Fruit fly (Drosophila melanogaster) whole organism, embryonic: ENCODE measurements around the gene CG5262.
A peak's percentile ranks its signal among the peaks of the same experiment; 100 is the strongest.

Experiments
- B-H2 ChIP-seq: fragments of 200-800 bp; sonication (Bioruptor generic); optimal IDR thresholded peaks from 2 replicates; lab custom pipeline; 2018; ENCODE audit warnings: missing biosample characterization, mild to moderate bottlenecking, missing genetic modification characterization
- Bdp1 ChIP-seq: fragments of 200-800 bp; sonication (Bioruptor generic); optimal IDR thresholded peaks from 3 replicates; lab custom pipeline; 2016; ENCODE audit warnings: missing biosample characterization, missing genetic modification characterization
- CG1024 ChIP-seq: fragments of 200-800 bp; sonication (Bioruptor generic); IDR thresholded peaks from 2 replicates; pipeline ENCODE4 v1.3.6; 2022; ENCODE audit warnings: missing biosample characterization, missing genetic modification characterization
- CG10267 ChIP-seq: fragments of 200-800 bp; sonication (Bioruptor generic); optimal IDR thresholded peaks from 2 replicates; lab custom pipeline; 2018; ENCODE audit warnings: missing biosample characterization, mild to moderate bottlenecking, missing genetic modification characterization, moderate library complexity
- CG10462 ChIP-seq: fragments of 200-800 bp; sonication (Bioruptor generic); optimal IDR thresholded peaks from 2 replicates; lab custom pipeline; 2016; ENCODE audit warnings: missing biosample characterization, missing genetic modification characterization
- CG10565 ChIP-seq: fragments of 200-800 bp; sonication (Bioruptor generic); optimal IDR thresholded peaks from 3 replicates; lab custom pipeline; 2016; ENCODE audit warnings: missing biosample characterization, mild to moderate bottlenecking, missing genetic modification characterization
- CG11085 ChIP-seq: fragments of 200-800 bp; sonication (Bioruptor generic); IDR thresholded peaks from 2 replicates; pipeline ENCODE4 v1.3.6; 2022; ENCODE audit warnings: missing biosample characterization, missing genetic modification characterization
- CG12659 ChIP-seq: fragments of 200-800 bp; sonication (Bioruptor generic); optimal IDR thresholded peaks from 3 replicates; lab custom pipeline; 2017; ENCODE audit warnings: mild to moderate bottlenecking, missing biosample characterization, missing genetic modification reagents, missing genetic modification characterization
- CG12769 ChIP-seq: fragments of 200-800 bp; sonication (Bioruptor generic); optimal IDR thresholded peaks from 2 replicates; lab custom pipeline; 2019; ENCODE audit warnings: missing biosample characterization, mild to moderate bottlenecking, missing genetic modification characterization, moderate library complexity
- CG13894 ChIP-seq: fragments of 200-800 bp; sonication (Bioruptor generic); optimal IDR thresholded peaks from 3 replicates; lab custom pipeline; 2018; ENCODE audit warnings: missing biosample characterization, mild to moderate bottlenecking, missing genetic modification characterization, moderate library complexity
- CG14014 ChIP-seq: fragments of 200-800 bp; sonication (Bioruptor generic); IDR thresholded peaks from 2 replicates; pipeline ENCODE4 v1.3.6; 2022; ENCODE audit warnings: missing biosample characterization, missing genetic modification characterization
- CG1603 ChIP-seq: fragments of 200-800 bp; sonication (Bioruptor generic); optimal IDR thresholded peaks from 2 replicates; lab custom pipeline; 2019; ENCODE audit warnings: missing biosample characterization, mild to moderate bottlenecking, missing genetic modification characterization, moderate library complexity
- CG1647 ChIP-seq: fragments of 200-800 bp; sonication (Bioruptor generic); optimal IDR thresholded peaks from 3 replicates; lab custom pipeline; 2016; ENCODE audit warnings: missing biosample characterization, missing genetic modification characterization
- CG17361 ChIP-seq: fragments of 200-800 bp; sonication (Bioruptor generic); IDR thresholded peaks from 3 replicates; pipeline ENCODE4 v1.3.6; 2022; ENCODE audit warnings: missing biosample characterization, missing genetic modification characterization
- CG18764 ChIP-seq: fragments of 200-800 bp; sonication (Bioruptor generic); optimal IDR thresholded peaks from 3 replicates; lab custom pipeline; 2016; ENCODE audit warnings: missing biosample characterization, missing genetic modification characterization
- CG2120 ChIP-seq: fragments of 200-800 bp; sonication (Bioruptor generic); optimal IDR thresholded peaks from 3 replicates; lab custom pipeline; 2016; ENCODE audit warnings: missing biosample characterization, missing genetic modification characterization
- CG2712 ChIP-seq: fragments of 200-800 bp; optimal IDR thresholded peaks from 3 replicates; lab custom pipeline; 2019; ENCODE audit warnings: missing biosample characterization, mild to moderate bottlenecking, missing genetic modification characterization, moderate library complexity
- CG31365 ChIP-seq: fragments of 200-800 bp; sonication (Bioruptor generic); optimal IDR thresholded peaks from 2 replicates; lab custom pipeline; 2018; ENCODE audit warnings: missing biosample characterization, mild to moderate bottlenecking, missing genetic modification characterization
- CG32772 ChIP-seq: fragments of 200-800 bp; sonication (Bioruptor generic); IDR thresholded peaks from 2 replicates; pipeline ENCODE4 v1.3.6; 2022; ENCODE audit warnings: missing biosample characterization, missing genetic modification characterization
- CG6654 ChIP-seq: fragments of 200-800 bp; sonication (Bioruptor generic); optimal IDR thresholded peaks from 2 replicates; lab custom pipeline; 2017; ENCODE audit warnings: missing biosample characterization, mild to moderate bottlenecking, missing genetic modification characterization
- Dbx ChIP-seq: fragments of 200-800 bp; sonication (Bioruptor generic); IDR thresholded peaks from 3 replicates; pipeline ENCODE4 v1.3.6; 2022; ENCODE audit warnings: missing biosample characterization, missing genetic modification characterization
- Deaf1 ChIP-seq: fragments of 200-800 bp; optimal IDR thresholded peaks from 3 replicates; lab custom pipeline; 2019; ENCODE audit warnings: missing biosample characterization, mild to moderate bottlenecking, missing genetic modification characterization, moderate library complexity
- Dip3 ChIP-seq: fragments of 200-800 bp; sonication (Bioruptor generic); optimal IDR thresholded peaks from 3 replicates; lab custom pipeline; 2016; ENCODE audit warnings: missing biosample characterization, missing genetic modification characterization
- Drgx ChIP-seq: fragments of 200-800 bp; sonication (Bioruptor generic); IDR thresholded peaks from 2 replicates; pipeline ENCODE4 v1.3.6; 2022; ENCODE audit warnings: missing biosample characterization, missing genetic modification characterization
- ERR ChIP-seq: fragments of 200-800 bp; sonication (Bioruptor generic); optimal IDR thresholded peaks from 2 replicates; lab custom pipeline; 2016; ENCODE audit warnings: missing biosample characterization, missing genetic modification characterization
- Fer1 ChIP-seq: fragments of 200-800 bp; sonication (Bioruptor generic); optimal IDR thresholded peaks from 2 replicates; lab custom pipeline; 2017; ENCODE audit warnings: missing biosample characterization, mild to moderate bottlenecking, missing genetic modification characterization
- HLHmδ ChIP-seq: fragments of 200-800 bp; sonication (Bioruptor generic); optimal IDR thresholded peaks from 2 replicates; lab custom pipeline; 2018; ENCODE audit warnings: missing biosample characterization, mild to moderate bottlenecking, missing genetic modification characterization, moderate library complexity
- Hr51 ChIP-seq, 2 experiments: fragments of 200-800 bp; sonication (Bioruptor generic); optimal IDR thresholded peaks; 2 replicates in 1 of 2; 3 replicates in 1 of 2; lab custom pipeline; 2016 to 2018; ENCODE audit warnings: missing biosample characterization in 2 of 2, missing genetic modification characterization in 2 of 2, mild to moderate bottlenecking in 1 of 2, moderate library complexity in 1 of 2
- Lhr ChIP-seq: fragments of 200-800 bp; sonication (Bioruptor generic); optimal IDR thresholded peaks from 3 replicates; lab custom pipeline; 2017; ENCODE audit warnings: mild to moderate bottlenecking, missing biosample characterization, missing genetic modification reagents, missing genetic modification characterization
- Lpt ChIP-seq: fragments of >200 bp; optimal IDR thresholded peaks from 2 replicates; lab custom pipeline; 2018; ENCODE audit warnings: missing biosample characterization, missing genetic modification characterization
- Med ChIP-seq: fragments of 200-800 bp; sonication (Bioruptor generic); peaks from one replicate; lab custom pipeline; 2016; ENCODE audit warnings: missing biosample characterization, missing genetic modification characterization, mild to moderate bottlenecking, inconsistent platforms, moderate library complexity
- Oaz ChIP-seq: fragments of 200-800 bp; sonication (Bioruptor generic); IDR thresholded peaks from 2 replicates; pipeline ENCODE4 v1.3.6; 2022; ENCODE audit warnings: missing biosample characterization, missing genetic modification characterization
- Pdp1 ChIP-seq, 2 experiments: fragments of 200-800 bp; sonication (Bioruptor generic); optimal IDR thresholded peaks; 3 replicates each; lab custom pipeline; 2016; ENCODE audit warnings: missing biosample characterization in 2 of 2, missing genetic modification characterization in 2 of 2, mild to moderate bottlenecking in 1 of 2, moderate library complexity in 1 of 2
- bigmax ChIP-seq: fragments of 200-800 bp; sonication (Bioruptor generic); optimal IDR thresholded peaks from 2 replicates; lab custom pipeline; 2018; ENCODE audit warnings: missing biosample characterization, mild to moderate bottlenecking, missing genetic modification characterization
- bsh ChIP-seq, 2 experiments: fragments of 200-800 bp; sonication (Bioruptor generic); optimal IDR thresholded peaks; 2 replicates each; lab custom pipeline; 2017 to 2018; ENCODE audit warnings: mild to moderate bottlenecking in 2 of 2, missing biosample characterization in 2 of 2, missing genetic modification characterization in 2 of 2, moderate library complexity in 1 of 2
- crol ChIP-seq: fragments of 200-800 bp; sonication (Bioruptor generic); IDR thresholded peaks from 2 replicates; pipeline ENCODE4 v1.3.6; 2022; ENCODE audit warnings: missing biosample characterization, missing genetic modification characterization
- da ChIP-seq: fragments of 200-800 bp; sonication (Bioruptor generic); optimal IDR thresholded peaks from 2 replicates; lab custom pipeline; 2016; ENCODE audit warnings: missing biosample characterization, missing genetic modification characterization
- dmrt11E ChIP-seq: fragments of 200-800 bp; sonication (Bioruptor generic); optimal IDR thresholded peaks from 3 replicates; lab custom pipeline; 2018; ENCODE audit warnings: missing biosample characterization, mild to moderate bottlenecking, missing genetic modification characterization, moderate library complexity
- eve ChIP-seq, 2 experiments: fragments of >200 bp; optimal IDR thresholded peaks; 2 replicates each; lab custom pipeline; 2017; ENCODE audit warnings: missing biosample characterization in 2 of 2, missing genetic modification characterization in 2 of 2
- jumu ChIP-seq: fragments of 200-800 bp; sonication (Bioruptor generic); optimal IDR thresholded peaks from 3 replicates; lab custom pipeline; 2016; ENCODE audit warnings: missing biosample characterization, missing genetic modification characterization
- kah ChIP-seq: fragments of 200-800 bp; sonication (Bioruptor generic); optimal IDR thresholded peaks from 2 replicates; lab custom pipeline; 2018; ENCODE audit warnings: missing biosample characterization, mild to moderate bottlenecking, missing genetic modification characterization
- lab ChIP-seq: fragments of 200-800 bp; sonication (Bioruptor generic); optimal IDR thresholded peaks from 3 replicates; lab custom pipeline; 2017; ENCODE audit warnings: missing biosample characterization, missing genetic modification characterization, mild to moderate bottlenecking, moderate library complexity, missing genetic modification reagents
- lbe ChIP-seq: fragments of 200-800 bp; sonication (Bioruptor generic); optimal IDR thresholded peaks from 2 replicates; lab custom pipeline; 2016; ENCODE audit warnings: missing biosample characterization, mild to moderate bottlenecking, missing genetic modification characterization
- pnt ChIP-seq: fragments of 200-800 bp; sonication (Bioruptor generic); optimal IDR thresholded peaks from 3 replicates; lab custom pipeline; 2016; ENCODE audit warnings: missing biosample characterization, missing genetic modification characterization
- sens-2 ChIP-seq: fragments of 200-800 bp; sonication (Bioruptor generic); IDR thresholded peaks from 2 replicates; pipeline ENCODE4 v1.3.6; 2022; ENCODE audit warnings: missing biosample characterization, missing genetic modification characterization
- stc ChIP-seq: fragments of 200-800 bp; sonication (Bioruptor generic); IDR thresholded peaks from 2 replicates; pipeline ENCODE4 v1.3.6; 2022; ENCODE audit warnings: missing biosample characterization, missing genetic modification characterization
- unpg ChIP-seq: fragments of 200-800 bp; sonication (Bioruptor generic); optimal IDR thresholded peaks from 3 replicates; lab custom pipeline; 2018; ENCODE audit warnings: missing biosample characterization, mild to moderate bottlenecking, missing genetic modification characterization, moderate library complexity
- zfh1 ChIP-seq: fragments of 200-800 bp; sonication (Bioruptor generic); IDR thresholded peaks from 3 replicates; pipeline ENCODE4 v1.3.6; 2022; ENCODE audit warnings: missing biosample characterization, missing genetic modification characterization

The CG5262 gene

DNA sequence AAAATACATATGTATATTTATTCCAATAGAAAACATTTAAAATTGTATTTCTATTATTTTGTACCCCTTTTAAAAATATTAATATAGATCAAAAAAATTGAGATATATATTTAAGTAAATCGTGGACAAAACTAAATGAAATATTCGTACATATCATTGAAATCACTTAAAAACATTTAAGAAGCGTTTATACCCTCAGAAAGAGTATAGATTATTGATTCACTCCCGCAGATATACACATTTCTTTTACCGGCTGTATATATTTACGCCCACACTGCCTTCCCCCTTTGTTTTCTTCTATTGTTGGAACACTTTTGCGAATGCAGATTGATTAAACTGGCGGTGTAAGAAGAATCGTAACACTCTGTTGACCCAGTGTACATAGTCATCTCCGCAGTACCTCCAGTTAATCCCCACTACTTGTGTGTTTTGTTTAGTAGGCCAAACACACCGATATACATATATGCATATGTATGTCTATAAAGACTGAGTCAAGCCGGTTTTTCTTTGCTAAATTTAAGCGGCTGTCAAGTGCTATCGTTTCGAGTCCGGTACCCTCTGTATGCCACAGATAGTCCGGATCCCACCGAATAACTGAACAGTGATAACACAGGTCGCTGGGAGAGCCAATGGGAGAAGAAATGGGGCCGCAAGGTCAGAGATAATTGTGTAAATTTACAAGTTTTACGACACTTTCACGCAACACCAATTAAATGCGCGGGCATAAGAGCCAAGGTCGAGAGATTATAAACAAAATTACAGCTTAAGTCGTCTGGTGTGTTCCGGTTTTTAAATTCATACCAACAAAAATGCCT is 41.4 kb upstream of the CG5262 start (continued):
- peak; percentile 41 for TF ChIP-seq CG10462 (GFP tag; lab: Kevin White, UChicago)
- TF ChIP-seq dmrt11E, result peak; percentile 70
- peak; percentile 20; the same call in 1 of the 2 replicates for TF ChIP-seq CG14014
- TF ChIP-seq Oaz, result no peak
- TF ChIP-seq HLHmδ (GFP tag; lab: Kevin White, UChicago), result peak; percentile 1
- peak; percentile 46 for TF ChIP-seq CG18764
- TF ChIP-seq CG17361 (GFP tag; lab: Robert Waterston, UW), result peak; percentile 77
- TF ChIP-seq CG10267, result no peak
- peak; percentile 50 for TF ChIP-seq ERR
- TF ChIP-seq unpg (GFP tag; lab: Kevin White, UChicago), result peak; percentile 17
- TF ChIP-seq da (GFP tag; lab: Kevin White, UChicago), result peak; percentile 46
- peak; percentile 7; the same call in 1 of the 2 replicates for TF ChIP-seq crol (GFP tag; lab: Robert Waterston, UW)
- TF ChIP-seq CG2712 (tag; lab: Kevin White, UChicago), result peak; percentile 28
- TF ChIP-seq stc (GFP tag; lab: Robert Waterston, UW), result 0 out of 2 replicates have a peak, but pooled peaks have one; percentile 5
- peak; percentile 47 for TF ChIP-seq Bdp1 (GFP tag; lab: Kevin White, UChicago)
- no peak for TF ChIP-seq CG1024 (GFP tag; lab: Robert Waterston, UW)
- no peak for TF ChIP-seq sens-2 (GFP tag; lab: Robert Waterston, UW)
- 0 out of 2 replicates have a peak, but pooled peaks have one; percentile 22 for TF ChIP-seq Drgx (GFP tag; lab: Robert Waterston, UW)
- TF ChIP-seq Hr51 (GFP tag; optimal IDR thresholded peaks at IDR 0.05; lab: Kevin White, UChicago), result peak; percentile 20 to 40
- TF ChIP-seq CG1603, result peak; percentile 85
- peak; percentile 35 for TF ChIP-seq B-H2
- peak; percentile 71 for TF ChIP-seq CG31365 (tag; lab: Kevin White, UChicago)
- TF ChIP-seq CG6654 (GFP tag; lab: Kevin White, UChicago), result no peak
- peak; percentile 31 for TF ChIP-seq CG2120 (GFP tag; lab: Kevin White, UChicago)
- TF ChIP-seq Dbx, result peak; percentile 44; the same call in 1 of the 3 replicates
- no peak for TF ChIP-seq Fer1 (GFP tag; lab: Kevin White, UChicago)
- peak; percentile 43 for TF ChIP-seq lab
- peak; percentile 75 for TF ChIP-seq zfh1 (GFP tag; lab: Robert Waterston, UW)
- peak in 1 of 2 experiments; percentile 58 for TF ChIP-seq bsh (GFP tag; optimal IDR thresholded peaks at IDR 0.05; lab: Kevin White, UChicago)
- peak; percentile 20 to 61 for TF ChIP-seq Pdp1 (GFP tag; optimal IDR thresholded peaks at IDR 0.05; lab: Kevin White, UChicago)
- TF ChIP-seq eve (GFP tag; optimal IDR thresholded peaks at IDR 0.05; lab: Kevin White, UChicago), result peak in 1 of 2 experiments; percentile 64
- TF ChIP-seq kah (GFP tag; lab: Kevin White, UChicago), result peak; percentile 8
- peak; percentile 86 for TF ChIP-seq CG12769
- peak; percentile 25 for TF ChIP-seq CG12659 (GFP tag; lab: Kevin White, UChicago)
- peak; percentile 38 for TF ChIP-seq jumu
- TF ChIP-seq CG1647 (GFP tag; lab: Kevin White, UChicago), result peak; percentile 11
- peak; percentile 38 for TF ChIP-seq pnt (GFP tag; lab: Kevin White, UChicago)
- no peak for TF ChIP-seq Deaf1
- TF ChIP-seq Lpt (GFP tag; lab: Kevin White, UChicago), result no peak
- no peak for TF ChIP-seq CG10565 (GFP tag; lab: Kevin White, UChicago)
- TF ChIP-seq Lhr (GFP tag; lab: Kevin White, UChicago), result peak; percentile 43
- peak; percentile 96 for TF ChIP-seq Med (GFP tag; lab: Kevin White, UChicago)
- no peak for TF ChIP-seq lbe (GFP tag; lab: Kevin White, UChicago)
- peak; percentile 3 for TF ChIP-seq bigmax (GFP tag; lab: Kevin White, UChicago)
- no peak for TF ChIP-seq Dip3 (GFP tag; lab: Kevin White, UChicago)
- peak; percentile 12 for TF ChIP-seq CG13894 (tag; lab: Kevin White, UChicago)
- TF ChIP-seq CG32772 (GFP tag; lab: Robert Waterston, UW), result no peak
- no peak for TF ChIP-seq CG11085 (GFP tag; lab: Robert Waterston, UW)
